Worm (Caenorhabditis elegans): ENCODE results near the gene R53.4.
A peak's percentile ranks its signal among the peaks of the same experiment; 100 is the strongest.

- no peak for TF ChIP-seq nhr-237 (tag; optimal IDR thresholded peaks at IDR 0.05)
- TF ChIP-seq nhr-77 (tag; optimal IDR thresholded peaks at IDR 0.05): peak; percentile 46
- TF ChIP-seq sma-9 (GFP tag; optimal IDR thresholded peaks at IDR 0.05): peak; percentile 98
- no peak for TF ChIP-seq sma-9 (tag; optimal IDR thresholded peaks at IDR 0.05)
- peak; percentile 88 for TF ChIP-seq nhr-129 (tag; optimal IDR thresholded peaks at IDR 0.05)
- no peak for TF ChIP-seq ceh-82 (tag; optimal IDR thresholded peaks at IDR 0.05)
- TF ChIP-seq skn-1 (tag; optimal IDR thresholded peaks at IDR 0.05): no peak
- TF ChIP-seq unc-62 (GFP tag; optimal IDR thresholded peaks at IDR 0.05): peak; percentile 28
- no peak for TF ChIP-seq R02D3.7 (tag; optimal IDR thresholded peaks at IDR 0.05)
- no peak for TF ChIP-seq nhr-12 (tag; optimal IDR thresholded peaks at IDR 0.05)
- peak; percentile 86 for TF ChIP-seq nhr-25 (tag; optimal IDR thresholded peaks at IDR 0.05)
Observed at ce11 chrII:9974967-9975366, 7.1 kb upstream of the R53.4 start, which contains the start of gene aakg-5.
